Fruit fly (Drosophila melanogaster): Measurements from ENCODE around the gene CG5445.

- TF ChIP-seq foxo (GFP tag; optimal IDR thresholded peaks at IDR 0.05) = no peak
- TF ChIP-seq CG32264 (GFP tag; optimal IDR thresholded peaks at IDR 0.05) = no peak
- TF ChIP-seq usp (GFP tag; optimal IDR thresholded peaks at IDR 0.05) = no peak
- TF ChIP-seq Myc (optimal IDR thresholded peaks at IDR 0.05) = no peak
- no peak for TF ChIP-seq dsf (GFP tag; optimal IDR thresholded peaks at IDR 0.05; ENCODE audit: borderline replicate concordance)
- TF ChIP-seq Abd-B (GFP tag; optimal IDR thresholded peaks at IDR 0.05) = no peak
- no peak for TF ChIP-seq br (GFP tag; optimal IDR thresholded peaks at IDR 0.05)
- no peak for TF ChIP-seq N (GFP tag; optimal IDR thresholded peaks at IDR 0.05)
Measured at dm6 chrX:17302202-17303061, 20.1 kb downstream of the CG5445 start.
